Worm (Caenorhabditis elegans) whole organism, midembryonic: ENCODE measurements around the gene C45G9.15.

Source experiments
- flt-1 ChIP-seq: fragments of 200-800 bp; sonication (Bioruptor generic); IDR thresholded peaks from 2 replicates; pipeline ENCODE4 v1.3.6; 2022; ENCODE audit warnings: missing genetic modification characterization, missing compliant biosample characterization
- ztf-23 ChIP-seq: fragments of 200-800 bp; sonication (Bioruptor generic); IDR thresholded peaks from 2 replicates; pipeline ENCODE4 v1.3.6; 2022; ENCODE audit warnings: missing genetic modification reagents, missing genetic modification characterization, missing compliant biosample characterization

DNA sequence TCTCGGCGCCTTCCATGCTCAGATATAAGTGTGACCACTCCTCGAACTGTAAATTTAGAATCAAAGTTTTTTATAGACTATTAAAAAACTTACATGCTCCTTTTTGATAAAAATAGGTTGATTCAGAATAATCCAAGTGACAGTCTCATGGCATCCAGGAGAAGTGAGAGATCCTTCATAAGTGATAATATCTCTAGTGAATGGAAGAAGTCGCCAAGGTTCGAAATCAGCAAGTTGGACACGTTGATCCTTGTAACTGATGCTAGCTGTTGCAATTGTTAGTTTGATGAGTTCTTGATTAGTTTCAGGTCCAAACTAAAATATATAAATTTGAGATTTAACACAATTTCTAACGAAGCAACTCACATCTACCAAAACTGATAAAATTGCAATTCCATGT lies 31.5 kb upstream of the C45G9.15 start:
- TF ChIP-seq ztf-23 (no peak), flt-1 (GFP tag; lab: Robert Waterston, UW) (no peak)
